Fruit fly (Drosophila melanogaster) whole organism, pupa: ENCODE measurements around the gene Ca-Ma2d.

Source experiments
- CG10348 ChIP-seq: fragments of 200-800 bp; sonication (Bioruptor generic); IDR thresholded peaks from 2 replicates; pipeline ENCODE4 v1.3.6; 2022; ENCODE audit warnings: missing biosample characterization, missing genetic modification characterization
- CG12605 ChIP-seq: fragments of 200-800 bp; sonication (Bioruptor generic); IDR thresholded peaks from 2 replicates; pipeline ENCODE4 v1.3.6; 2022; ENCODE audit warnings: missing biosample characterization, missing genetic modification characterization
- CG13204 ChIP-seq: fragments of 200-800 bp; sonication (Bioruptor generic); optimal IDR thresholded peaks from 2 replicates; lab custom pipeline; 2018; ENCODE audit warnings: missing biosample characterization, mild to moderate bottlenecking, missing genetic modification characterization, moderate library complexity
- CG14655 ChIP-seq: fragments of 200-800 bp; sonication (Bioruptor generic); optimal IDR thresholded peaks from 3 replicates; lab custom pipeline; 2017; ENCODE audit warnings: mild to moderate bottlenecking, missing biosample characterization, missing genetic modification reagents, missing genetic modification characterization
- CG15710 ChIP-seq: fragments of 200-800 bp; sonication (Bioruptor generic); optimal IDR thresholded peaks from 2 replicates; lab custom pipeline; 2018; ENCODE audit warnings: missing biosample characterization, mild to moderate bottlenecking, missing genetic modification characterization, moderate library complexity
- CG17806 ChIP-seq: fragments of 200-800 bp; sonication (Bioruptor generic); optimal IDR thresholded peaks from 2 replicates; lab custom pipeline; 2018; ENCODE audit warnings: missing biosample characterization, mild to moderate bottlenecking, missing genetic modification characterization, moderate library complexity
- CG32121 ChIP-seq: fragments of 200-800 bp; sonication (Bioruptor generic); IDR thresholded peaks from 2 replicates; pipeline ENCODE4 v1.3.6; 2022; ENCODE audit warnings: missing biosample characterization, missing genetic modification characterization
- CG34367 ChIP-seq: fragments of 200-800 bp; sonication (Bioruptor generic); optimal IDR thresholded peaks from 2 replicates; lab custom pipeline; 2018; ENCODE audit warnings: missing biosample characterization, mild to moderate bottlenecking, missing genetic modification characterization
- CG4496 ChIP-seq: fragments of 200-800 bp; sonication (Bioruptor generic); IDR thresholded peaks from 3 replicates; pipeline ENCODE4 v1.3.6; 2022; ENCODE audit warnings: missing biosample characterization, missing genetic modification characterization
- CG8159 ChIP-seq: fragments of 200-800 bp; sonication (Bioruptor generic); optimal IDR thresholded peaks from 3 replicates; lab custom pipeline; 2018; ENCODE audit warnings: missing biosample characterization, mild to moderate bottlenecking, missing genetic modification characterization, moderate library complexity
- CG8301 ChIP-seq: fragments of 200-800 bp; sonication (Bioruptor generic); optimal IDR thresholded peaks from 2 replicates; lab custom pipeline; 2018; ENCODE audit warnings: missing biosample characterization, mild to moderate bottlenecking, missing genetic modification characterization
- CG9948 ChIP-seq: fragments of 200-800 bp; sonication (Bioruptor generic); optimal IDR thresholded peaks from 2 replicates; lab custom pipeline; 2018; ENCODE audit warnings: missing biosample characterization, mild to moderate bottlenecking, missing genetic modification characterization, moderate library complexity
- D1 ChIP-seq: fragments of 200-800 bp; sonication (Bioruptor generic); optimal IDR thresholded peaks from 2 replicates; lab custom pipeline; 2018; ENCODE audit warnings: missing biosample characterization, mild to moderate bottlenecking, missing genetic modification characterization, moderate library complexity
- EcR ChIP-seq: fragments of 200-800 bp; sonication (Bioruptor generic); optimal IDR thresholded peaks from 3 replicates; lab custom pipeline; 2019; ENCODE audit warnings: missing biosample characterization, missing genetic modification characterization, mild to moderate bottlenecking, moderate library complexity, missing genetic modification reagents
- Ets98B ChIP-seq: fragments of 200-800 bp; sonication (Bioruptor generic); IDR thresholded peaks from 2 replicates; pipeline ENCODE4 v1.3.6; 2022; ENCODE audit warnings: missing biosample characterization, missing genetic modification characterization
- Pif1A ChIP-seq: fragments of 200-800 bp; sonication (Bioruptor generic); optimal IDR thresholded peaks from 3 replicates; lab custom pipeline; 2016; ENCODE audit warnings: missing biosample characterization, missing genetic modification characterization
- Pif1B ChIP-seq: fragments of 200-800 bp; sonication (Bioruptor generic); optimal IDR thresholded peaks from 3 replicates; lab custom pipeline; 2016; ENCODE audit warnings: missing biosample characterization, missing genetic modification characterization
- Snoo ChIP-seq: fragments of 200-800 bp; sonication (Bioruptor generic); optimal IDR thresholded peaks from 3 replicates; lab custom pipeline; 2017; ENCODE audit warnings: missing biosample characterization, mild to moderate bottlenecking, missing genetic modification characterization, inconsistent platforms
- fd96Ca ChIP-seq: fragments of 200-800 bp; sonication (Bioruptor generic); IDR thresholded peaks from 3 replicates; pipeline ENCODE4 v1.3.6; 2022; ENCODE audit warnings: missing biosample characterization, missing genetic modification characterization
- gl ChIP-seq: fragments of 200-800 bp; sonication (Bioruptor generic); optimal IDR thresholded peaks from 2 replicates; lab custom pipeline; 2018; ENCODE audit warnings: missing biosample characterization, mild to moderate bottlenecking, missing genetic modification characterization
- rn ChIP-seq: fragments of 200-800 bp; sonication (Bioruptor generic); IDR thresholded peaks from 2 replicates; pipeline ENCODE4 v1.3.6; 2022; ENCODE audit warnings: missing biosample characterization, missing genetic modification characterization

The Ca-Ma2d gene

dm6 chr2L:16231265-16231664 lies at the start of gene Ca-Ma2d:
Gene Ca-Ma2d (plus strand): TSS chr2L:16231475.
- TF ChIP-seq CG4496 (GFP tag; lab: Robert Waterston, UW) (no peak), CG12605 (peak; percentile 27; the same call in 1 of the 2 replicates)

- TF ChIP-seq CG10348 (GFP tag; lab: Robert Waterston, UW) (no peak), CG13204 (GFP tag; lab: Kevin White, UChicago) (no peak), gl (tag; lab: Kevin White, UChicago) (no peak), CG9948 (tag; lab: Kevin White, UChicago) (no peak), CG12605 (no peak)
Measured at dm6 chr2L:16198150-16198549, 33.1 kb upstream of the Ca-Ma2d start.

dm6 chr2L:16211159-16211558 lies 20.1 kb upstream of the Ca-Ma2d start, which contains the start of gene CG31819:
Gene CG31819 (plus strand): TSS chr2L:16211459.
- TF ChIP-seq CG10348 (GFP tag; lab: Robert Waterston, UW) (no peak), gl (tag; lab: Kevin White, UChicago) (no peak), CG14655 (GFP tag; lab: Kevin White, UChicago) (no peak), CG15710 (tag; lab: Kevin White, UChicago) (no peak), CG8159 (tag; lab: Kevin White, UChicago) (no peak)

- TF ChIP-seq Ets98B (GFP tag; lab: Robert Waterston, UW), result no peak
- TF ChIP-seq CG8301, result no peak
- no peak for TF ChIP-seq CG10348 (GFP tag; lab: Robert Waterston, UW)
- TF ChIP-seq CG17806 (tag; lab: Kevin White, UChicago), result no peak
- TF ChIP-seq gl (tag; lab: Kevin White, UChicago), result no peak
- TF ChIP-seq Pif1B, result no peak
- TF ChIP-seq CG15710 (tag; lab: Kevin White, UChicago), result no peak
- no peak for TF ChIP-seq CG12605
- TF ChIP-seq rn (GFP tag; lab: Robert Waterston, UW), result no peak
- no peak for TF ChIP-seq D1 (tag; lab: Kevin White, UChicago)
- TF ChIP-seq Snoo (tag; lab: Kevin White, UChicago), result no peak
- no peak for TF ChIP-seq CG9948 (tag; lab: Kevin White, UChicago)
- no peak for TF ChIP-seq fd96Ca (GFP tag; lab: Robert Waterston, UW)
- no peak for TF ChIP-seq EcR
Measured at dm6 chr2L:16216298-16216697, 15.0 kb upstream of the Ca-Ma2d start.

- no peak for TF ChIP-seq rn (GFP tag; lab: Robert Waterston, UW)
- no peak for TF ChIP-seq fd96Ca (GFP tag; lab: Robert Waterston, UW)
- TF ChIP-seq Pif1B, result no peak
- TF ChIP-seq Pif1A, result no peak
- TF ChIP-seq CG10348 (GFP tag; lab: Robert Waterston, UW), result no peak
- no peak for TF ChIP-seq CG17806 (tag; lab: Kevin White, UChicago)
- no peak for TF ChIP-seq CG13204 (GFP tag; lab: Kevin White, UChicago)
- no peak for TF ChIP-seq CG15710 (tag; lab: Kevin White, UChicago)
- no peak for TF ChIP-seq CG12605
- no peak for TF ChIP-seq EcR
- no peak for TF ChIP-seq CG9948 (tag; lab: Kevin White, UChicago)
- no peak for TF ChIP-seq CG8301
Measured at dm6 chr2L:16223981-16224380, 7.3 kb upstream of the Ca-Ma2d start.

- no peak; the same call in 1 of the 2 replicates for TF ChIP-seq CG12605
- TF ChIP-seq CG32121 (GFP tag; lab: Robert Waterston, UW), result no peak
- TF ChIP-seq gl (tag; lab: Kevin White, UChicago), result no peak
- no peak for TF ChIP-seq EcR
- TF ChIP-seq CG4496 (GFP tag; lab: Robert Waterston, UW), result no peak
- TF ChIP-seq rn (GFP tag; lab: Robert Waterston, UW), result no peak
- TF ChIP-seq Pif1B, result no peak
- TF ChIP-seq Snoo (tag; lab: Kevin White, UChicago), result no peak
- TF ChIP-seq fd96Ca (GFP tag; lab: Robert Waterston, UW), result no peak
- TF ChIP-seq CG8301, result no peak
- TF ChIP-seq Pif1A, result no peak
- no peak for TF ChIP-seq CG15710 (tag; lab: Kevin White, UChicago)
- TF ChIP-seq, all 21 proteins: peak for 0
Measured at dm6 chr2L:16234817-16235216, 3.5 kb downstream of the Ca-Ma2d start.

- TF ChIP-seq CG17806 (tag; lab: Kevin White, UChicago) (no peak), EcR (no peak), Pif1A (no peak), CG15710 (tag; lab: Kevin White, UChicago) (no peak), CG12605 (no peak), gl (tag; lab: Kevin White, UChicago) (no peak), CG14655 (GFP tag; lab: Kevin White, UChicago) (no peak), CG8159 (tag; lab: Kevin White, UChicago) (no peak), Ets98B (GFP tag; lab: Robert Waterston, UW) (no peak), Pif1B (no peak), CG10348 (GFP tag; lab: Robert Waterston, UW) (no peak), CG8301 (no peak), Snoo (tag; lab: Kevin White, UChicago) (no peak), CG32121 (GFP tag; lab: Robert Waterston, UW) (no peak), fd96Ca (GFP tag; lab: Robert Waterston, UW) (no peak), D1 (tag; lab: Kevin White, UChicago) (no peak), CG34367 (tag; lab: Kevin White, UChicago) (no peak), rn (GFP tag; lab: Robert Waterston, UW) (no peak), CG4496 (GFP tag; lab: Robert Waterston, UW) (no peak)
Measured at dm6 chr2L:16241639-16242038, 10.4 kb downstream of the Ca-Ma2d start, which contains the start of gene CG42818. Gene CG42818 (plus strand): TSS chr2L:16241939.
